Fruit fly (Drosophila melanogaster): Measurements from ENCODE around the gene Gr64f.

Gene Gr64f

dm6 chr3L:4083442-4083841 is 47.8 kb downstream of the Gr64f start:
- TF ChIP-seq usp (GFP tag; optimal IDR thresholded peaks at IDR 0.05) (no peak), Dll (optimal IDR thresholded peaks at IDR 0.05) (no peak), pan (optimal IDR thresholded peaks at IDR 0.05) (no peak), CG8478 (optimal IDR thresholded peaks at IDR 0.05) (no peak), EcR (GFP tag; optimal IDR thresholded peaks at IDR 0.05) (no peak), psq (optimal IDR thresholded peaks at IDR 0.05) (no peak)

- TF ChIP-seq EcR (GFP tag; optimal IDR thresholded peaks at IDR 0.05) = no peak
- TF ChIP-seq pan (optimal IDR thresholded peaks at IDR 0.05) = no peak
- TF ChIP-seq psq (optimal IDR thresholded peaks at IDR 0.05) = no peak
- TF ChIP-seq usp (GFP tag; optimal IDR thresholded peaks at IDR 0.05) = no peak
- TF ChIP-seq CG8478 (optimal IDR thresholded peaks at IDR 0.05) = no peak
- TF ChIP-seq Dll (optimal IDR thresholded peaks at IDR 0.05) = no peak
Observed at dm6 chr3L:4085867-4086266, 50.3 kb downstream of the Gr64f start.
